Worm (Caenorhabditis elegans): Measurements from ENCODE around the gene ZK418.10.

ce11 chrIII:7136015-7136414, 45.5 kb upstream of the ZK418.10 start, which contains the start of gene B0280.17:
- TF ChIP-seq lsy-2 (tag; optimal IDR thresholded peaks at IDR 0.05) (no peak), snpc-4 (tag; optimal IDR thresholded peaks at IDR 0.05) (no peak), ztf-11 (tag; optimal IDR thresholded peaks at IDR 0.05) (no peak), nhr-12 (tag; optimal IDR thresholded peaks at IDR 0.05) (no peak), zag-1 (tag; optimal IDR thresholded peaks at IDR 0.05) (no peak), nhr-6 (tag; optimal IDR thresholded peaks at IDR 0.05) (no peak), fos-1 (tag; optimal IDR thresholded peaks at IDR 0.05) (no peak), lin-39 (tag; optimal IDR thresholded peaks at IDR 0.05) (no peak), dmd-4 (tag; optimal IDR thresholded peaks at IDR 0.05) (no peak), unc-62 (GFP tag; optimal IDR thresholded peaks at IDR 0.05) (no peak), unc-55 (GFP tag; optimal IDR thresholded peaks at IDR 0.05) (no peak)

All from whole organism, L2 larva.